Worm (Caenorhabditis elegans) whole organism, midembryonic: ENCODE measurements around the gene W09G12.10.

ENCODE experiments used
- cog-1 ChIP-seq: sonication (generic microtip); optimal IDR thresholded peaks from 2 replicates; lab custom pipeline; 2016; ENCODE audit warnings: missing genetic modification characterization, missing compliant biosample characterization
- flt-1 ChIP-seq: fragments of 200-800 bp; sonication (Bioruptor generic); IDR thresholded peaks from 2 replicates; pipeline ENCODE4 v1.3.6; 2022; ENCODE audit warnings: missing genetic modification characterization, missing compliant biosample characterization
- klf-2 ChIP-seq: fragments of 200-800 bp; sonication (Bioruptor generic); conservative IDR thresholded peaks from 2 replicates; pipeline ENCODE4 v1.3.6; 2022; ENCODE audit warnings: missing genetic modification reagents, missing genetic modification characterization, missing compliant biosample characterization
- ref-1 ChIP-seq: fragments of 200-800 bp; sonication (Bioruptor generic); conservative IDR thresholded peaks from 2 replicates; pipeline ENCODE4 v1.3.6; 2022; ENCODE audit warnings: missing genetic modification reagents, missing genetic modification characterization, missing compliant biosample characterization
- tab-1 ChIP-seq: fragments of 200-800 bp; sonication (Bioruptor generic); IDR thresholded peaks from 2 replicates; pipeline ENCODE4 v1.3.6; 2022; ENCODE audit warnings: missing genetic modification characterization, missing compliant biosample characterization
- ztf-23 ChIP-seq: fragments of 200-800 bp; sonication (Bioruptor generic); IDR thresholded peaks from 2 replicates; pipeline ENCODE4 v1.3.6; 2022; ENCODE audit warnings: missing genetic modification reagents, missing genetic modification characterization, missing compliant biosample characterization
- ztf-29 ChIP-seq: fragments of 200-800 bp; sonication (Bioruptor generic); IDR thresholded peaks from 2 replicates; pipeline ENCODE4 v1.3.6; 2022; ENCODE audit warnings: missing genetic modification reagents, missing genetic modification characterization, missing compliant biosample characterization

DNA sequence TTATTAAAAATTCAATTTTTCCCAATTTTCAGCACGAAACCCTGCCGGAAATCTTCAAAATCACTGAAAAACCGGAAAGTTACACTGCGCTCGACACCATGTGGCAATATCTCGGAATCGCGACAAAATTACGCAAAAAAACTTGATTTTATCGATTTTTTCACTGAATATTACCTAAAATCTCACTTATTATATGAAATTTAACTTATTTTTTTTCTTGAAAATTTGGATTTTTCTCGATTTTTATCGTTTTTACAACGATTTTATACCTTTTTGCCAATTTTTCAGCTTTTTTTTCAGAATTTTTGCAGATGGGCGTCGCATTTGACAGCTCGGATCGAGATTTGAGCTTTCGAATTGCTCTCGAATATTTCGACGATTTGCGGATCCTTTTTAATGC lies 28.3 kb downstream of the W09G12.10 start, which contains the start of gene spl-3:
- TF ChIP-seq tab-1 = no peak
- no peak for TF ChIP-seq ztf-23
- TF ChIP-seq ref-1 (GFP tag; lab: Robert Waterston, UW) = no peak
- no peak for TF ChIP-seq cog-1 (tag; lab: Kevin White, UChicago)
- TF ChIP-seq ztf-29 (GFP tag; lab: Robert Waterston, UW) = no peak
- TF ChIP-seq flt-1 (GFP tag; lab: Robert Waterston, UW) = no peak
- no peak for TF ChIP-seq klf-2
